Fruit fly (Drosophila melanogaster) whole organism, embryonic: Measurements from ENCODE around the gene Taf10.
A peak's percentile ranks its signal among the peaks of the same experiment; 100 is the strongest.

Experiments used
- CG10366 ChIP-seq: fragments of 200-800 bp; sonication (Bioruptor generic); IDR thresholded peaks from 2 replicates; pipeline ENCODE4 v1.3.6; 2022; ENCODE audit warnings: missing biosample characterization, missing genetic modification characterization
- CG15479 ChIP-seq: fragments of 200-800 bp; sonication (Bioruptor generic); optimal IDR thresholded peaks from 3 replicates; lab custom pipeline; 2019; ENCODE audit warnings: missing biosample characterization, mild to moderate bottlenecking, missing genetic modification characterization, moderate library complexity
- CG1603 ChIP-seq: fragments of 200-800 bp; sonication (Bioruptor generic); optimal IDR thresholded peaks from 2 replicates; lab custom pipeline; 2019; ENCODE audit warnings: missing biosample characterization, mild to moderate bottlenecking, missing genetic modification characterization, moderate library complexity
- CG18011 ChIP-seq: fragments of 200-800 bp; sonication (Bioruptor generic); optimal IDR thresholded peaks from 2 replicates; lab custom pipeline; 2017; ENCODE audit warnings: missing biosample characterization, missing genetic modification characterization, mild to moderate bottlenecking, moderate library complexity, missing genotype
- CG2678 ChIP-seq: fragments of 200-800 bp; sonication (Bioruptor generic); optimal IDR thresholded peaks from 3 replicates; lab custom pipeline; 2019; ENCODE audit warnings: missing biosample characterization, mild to moderate bottlenecking, missing genetic modification characterization, moderate library complexity
- CG34422 ChIP-seq: fragments of 200-800 bp; sonication (Bioruptor generic); IDR thresholded peaks from 3 replicates; pipeline ENCODE4 v1.3.6; 2022; ENCODE audit warnings: missing biosample characterization, missing genetic modification characterization
- Dad ChIP-seq: fragments of 200-800 bp; sonication (Bioruptor generic); optimal IDR thresholded peaks from 3 replicates; lab custom pipeline; 2016; ENCODE audit warnings: missing biosample characterization, missing genetic modification characterization
- Dek ChIP-seq: fragments of 200-800 bp; sonication (Bioruptor generic); optimal IDR thresholded peaks from 3 replicates; lab custom pipeline; 2019; ENCODE audit warnings: missing biosample characterization, mild to moderate bottlenecking, missing genetic modification characterization, moderate library complexity
- bowl ChIP-seq: fragments of 200-800 bp; sonication (Bioruptor generic); IDR thresholded peaks from 2 replicates; pipeline ENCODE4 v1.3.6; 2022; ENCODE audit warnings: missing biosample characterization, missing genetic modification characterization
- sim ChIP-seq: fragments of 200-800 bp; sonication (Bioruptor generic); IDR thresholded peaks from 2 replicates; pipeline ENCODE4 v1.3.6; 2022; ENCODE audit warnings: missing biosample characterization, missing genetic modification characterization

DNA sequence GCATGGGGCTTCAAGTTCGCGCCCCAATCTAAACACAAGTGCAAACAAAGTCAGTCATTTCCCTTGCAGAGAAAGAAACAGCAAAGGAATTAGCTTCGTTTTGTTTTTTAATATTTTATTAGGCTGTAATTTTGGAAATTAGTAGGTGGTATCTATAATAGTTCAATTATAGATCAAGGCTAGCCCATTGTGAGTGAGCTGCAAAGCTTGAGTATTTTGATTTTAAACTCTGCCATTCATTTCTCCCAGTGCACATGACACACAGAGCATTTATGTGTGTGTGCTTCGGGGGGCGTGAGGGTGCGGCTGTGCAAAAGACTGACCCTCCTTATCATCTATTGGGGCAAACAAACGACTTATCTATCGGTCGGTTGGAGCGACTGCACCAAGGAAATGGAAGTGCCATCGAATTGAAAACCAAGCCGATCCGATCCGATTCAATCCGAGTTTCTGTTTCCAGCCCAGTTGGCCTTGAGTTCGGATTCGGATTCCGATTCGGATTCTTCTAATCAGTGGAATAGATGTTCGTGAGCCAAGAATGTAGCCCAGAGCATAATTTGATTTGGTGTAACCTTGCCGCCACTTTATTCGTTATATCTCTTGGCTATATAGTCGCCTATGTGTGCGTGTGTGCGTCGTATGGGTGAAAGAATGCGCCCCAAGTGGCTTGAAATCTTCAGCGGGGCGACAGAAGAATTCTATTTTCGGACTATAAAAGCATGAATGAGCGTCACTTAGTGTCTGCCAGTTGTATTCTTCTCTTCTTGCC is 36.1 kb upstream of the Taf10 start:
- TF ChIP-seq CG15479 (GFP tag; lab: Kevin White, UChicago) (no peak), CG34422 (GFP tag; lab: Robert Waterston, UW) (0 out of 3 replicates have a peak, but pooled peaks have one; percentile 40), sim (GFP tag; lab: Robert Waterston, UW) (no peak), CG1603 (tag; lab: Kevin White, UChicago) (peak; percentile 26), bowl (GFP tag; lab: Robert Waterston, UW) (no peak), CG2678 (tag; lab: Kevin White, UChicago) (peak; percentile 38), CG18011 (no peak), Dad (GFP tag; lab: Kevin White, UChicago) (no peak), CG10366 (GFP tag; lab: Robert Waterston, UW) (peak; percentile 39; the same call in 1 of the 2 replicates), Dek (tag; lab: Kevin White, UChicago) (no peak)
